Fruit fly (Drosophila melanogaster) whole organism, embryonic: ENCODE data around the gene awd.

Experiments used
- Atf6 ChIP-seq: fragments of 200-800 bp; sonication (Bioruptor generic); IDR thresholded peaks from 2 replicates; pipeline ENCODE4 v1.3.6; 2022; ENCODE audit warnings: missing biosample characterization, missing genetic modification characterization
- Bdp1 ChIP-seq: fragments of 200-800 bp; sonication (Bioruptor generic); optimal IDR thresholded peaks from 3 replicates; lab custom pipeline; 2016; ENCODE audit warnings: missing biosample characterization, missing genetic modification characterization
- BtbVII ChIP-seq: fragments of 200-800 bp; sonication (Bioruptor generic); optimal IDR thresholded peaks from 3 replicates; lab custom pipeline; 2017; ENCODE audit warnings: missing biosample characterization, mild to moderate bottlenecking, missing genetic modification characterization
- CG10147 ChIP-seq: fragments of 200-800 bp; sonication (Bioruptor generic); optimal IDR thresholded peaks from 2 replicates; lab custom pipeline; 2019; ENCODE audit warnings: missing biosample characterization, mild to moderate bottlenecking, missing genetic modification characterization, moderate library complexity
- CG10267 ChIP-seq: fragments of 200-800 bp; sonication (Bioruptor generic); optimal IDR thresholded peaks from 2 replicates; lab custom pipeline; 2018; ENCODE audit warnings: missing biosample characterization, mild to moderate bottlenecking, missing genetic modification characterization, moderate library complexity
- CG10321 ChIP-seq: fragments of 200-800 bp; sonication (Bioruptor generic); IDR thresholded peaks from 2 replicates; pipeline ENCODE4 v1.3.6; 2022; ENCODE audit warnings: missing biosample characterization, missing genetic modification characterization
- CG10366 ChIP-seq: fragments of 200-800 bp; sonication (Bioruptor generic); IDR thresholded peaks from 2 replicates; pipeline ENCODE4 v1.3.6; 2022; ENCODE audit warnings: missing biosample characterization, missing genetic modification characterization
- CG11723 ChIP-seq: fragments of 200-800 bp; sonication (Bioruptor generic); optimal IDR thresholded peaks from 2 replicates; lab custom pipeline; 2017; ENCODE audit warnings: missing biosample characterization, mild to moderate bottlenecking, missing genetic modification characterization
- CG12071 ChIP-seq: fragments of 200-800 bp; sonication (Bioruptor generic); optimal IDR thresholded peaks from 3 replicates; lab custom pipeline; 2018; ENCODE audit warnings: missing biosample characterization, mild to moderate bottlenecking, missing genetic modification characterization
- CG13123 ChIP-seq: fragments of 200-800 bp; sonication (Bioruptor generic); optimal IDR thresholded peaks from 2 replicates; lab custom pipeline; 2016; ENCODE audit warnings: missing biosample characterization, missing genetic modification characterization
- CG15269 ChIP-seq: fragments of 200-800 bp; sonication (Bioruptor generic); optimal IDR thresholded peaks from 2 replicates; lab custom pipeline; 2018; ENCODE audit warnings: missing biosample characterization, mild to moderate bottlenecking, missing genetic modification characterization, moderate library complexity
- CG15601 ChIP-seq: fragments of 200-800 bp; sonication (Bioruptor generic); optimal IDR thresholded peaks from 3 replicates; lab custom pipeline; 2019; ENCODE audit warnings: missing biosample characterization, mild to moderate bottlenecking, missing genetic modification characterization, moderate library complexity
- CG1603 ChIP-seq: fragments of 200-800 bp; sonication (Bioruptor generic); optimal IDR thresholded peaks from 2 replicates; lab custom pipeline; 2019; ENCODE audit warnings: missing biosample characterization, mild to moderate bottlenecking, missing genetic modification characterization, moderate library complexity
- CG17568 ChIP-seq: fragments of 200-800 bp; sonication (Bioruptor generic); optimal IDR thresholded peaks from 2 replicates; lab custom pipeline; 2018; ENCODE audit warnings: missing biosample characterization, mild to moderate bottlenecking, missing genetic modification characterization, moderate library complexity
- CG17912 ChIP-seq: fragments of 200-800 bp; sonication (Bioruptor generic); optimal IDR thresholded peaks from 2 replicates; lab custom pipeline; 2018; ENCODE audit warnings: missing biosample characterization, mild to moderate bottlenecking, missing genetic modification characterization
- CG33557 ChIP-seq: fragments of 200-800 bp; sonication (Bioruptor generic); optimal IDR thresholded peaks from 2 replicates; lab custom pipeline; 2019; ENCODE audit warnings: missing biosample characterization, mild to moderate bottlenecking, missing genetic modification characterization, moderate library complexity
- CG34376 ChIP-seq: fragments of 200-800 bp; sonication (Bioruptor generic); optimal IDR thresholded peaks from 2 replicates; lab custom pipeline; 2018; ENCODE audit warnings: missing biosample characterization, mild to moderate bottlenecking, missing genetic modification characterization
- CG42726 ChIP-seq: fragments of 200-800 bp; sonication (Bioruptor generic); IDR thresholded peaks from 2 replicates; pipeline ENCODE4 v1.3.6; 2022; ENCODE audit warnings: missing biosample characterization, missing genetic modification characterization; ENCODE audit not compliant: partially characterized antibody
- CG4360 ChIP-seq: fragments of 200-800 bp; sonication (Bioruptor generic); IDR thresholded peaks from 2 replicates; pipeline ENCODE4 v1.3.6; 2022; ENCODE audit warnings: missing biosample characterization, missing genetic modification characterization
- CG4404 ChIP-seq: fragments of 200-800 bp; sonication (Bioruptor generic); IDR thresholded peaks from 2 replicates; pipeline ENCODE4 v1.3.6; 2022; ENCODE audit warnings: missing biosample characterization, missing genetic modification characterization
- CG4617 ChIP-seq: fragments of 200-800 bp; sonication (Bioruptor generic); optimal IDR thresholded peaks from 3 replicates; lab custom pipeline; 2016; ENCODE audit warnings: missing biosample characterization, missing genetic modification characterization, borderline replicate concordance
- CG5245 ChIP-seq: fragments of 200-800 bp; sonication (Bioruptor generic); optimal IDR thresholded peaks from 3 replicates; lab custom pipeline; 2016; ENCODE audit warnings: missing biosample characterization, missing genetic modification characterization
- CHES-1-like ChIP-seq: fragments of 200-800 bp; sonication (Bioruptor generic); optimal IDR thresholded peaks from 2 replicates; lab custom pipeline; 2016; ENCODE audit warnings: missing biosample characterization, missing genetic modification characterization
- Dll ChIP-seq: fragments of 200-800 bp; sonication (Bioruptor generic); IDR thresholded peaks from 4 replicates; pipeline ENCODE4 v1.3.6; 2022; ENCODE audit warnings: missing biosample characterization, missing genetic modification characterization; ENCODE audit not compliant: partially characterized antibody
- HLH3B ChIP-seq: fragments of 200-800 bp; sonication (Bioruptor generic); IDR thresholded peaks from 2 replicates; pipeline ENCODE4 v1.3.6; 2022; ENCODE audit warnings: missing biosample characterization, missing genetic modification characterization
- Hmr ChIP-seq: fragments of 200-800 bp; sonication (Bioruptor generic); optimal IDR thresholded peaks from 3 replicates; lab custom pipeline; 2017; ENCODE audit warnings: mild to moderate bottlenecking, missing biosample characterization, missing genetic modification reagents, missing genetic modification characterization
- Hr78 ChIP-seq, 2 experiments: fragments of 200-800 bp in 1 of 2; fragments of >200 bp in 1 of 2; sonication (Bioruptor generic) in 1 of 2; optimal IDR thresholded peaks; 2 replicates each; lab custom pipeline; 2017 to 2019; ENCODE audit warnings: missing biosample characterization in 2 of 2, missing genetic modification characterization in 2 of 2, mild to moderate bottlenecking in 1 of 2, moderate library complexity in 1 of 2
- NC2β ChIP-seq: fragments of 200-800 bp; sonication (Bioruptor generic); optimal IDR thresholded peaks from 2 replicates; lab custom pipeline; 2016; ENCODE audit warnings: missing biosample characterization, missing genetic modification characterization
- NK7.1 ChIP-seq: fragments of 200-800 bp; sonication (Bioruptor generic); optimal IDR thresholded peaks from 3 replicates; lab custom pipeline; 2016; ENCODE audit warnings: missing biosample characterization, missing genetic modification characterization
- Nf-YA ChIP-seq: fragments of 200-800 bp; sonication (Bioruptor generic); IDR thresholded peaks from 2 replicates; pipeline ENCODE4 v1.3.6; 2022; ENCODE audit warnings: missing biosample characterization, missing genetic modification characterization
- Nf-YB ChIP-seq: fragments of 200-800 bp; sonication (Bioruptor generic); optimal IDR thresholded peaks from 3 replicates; lab custom pipeline; 2019; ENCODE audit warnings: missing biosample characterization, mild to moderate bottlenecking, missing genetic modification characterization, moderate library complexity
- Oli ChIP-seq: fragments of 200-800 bp; sonication (Bioruptor generic); optimal IDR thresholded peaks from 2 replicates; lab custom pipeline; 2018; ENCODE audit warnings: missing biosample characterization, mild to moderate bottlenecking, missing genetic modification characterization, moderate library complexity
- Taf1 ChIP-seq: fragments of 200-800 bp; sonication (Bioruptor generic); IDR thresholded peaks from 2 replicates; pipeline ENCODE4 v1.3.6; 2022; ENCODE audit warnings: missing biosample characterization, missing genetic modification characterization
- ab ChIP-seq: fragments of 200-800 bp; sonication (Bioruptor generic); optimal IDR thresholded peaks from 2 replicates; lab custom pipeline; 2016; ENCODE audit warnings: missing biosample characterization, missing genetic modification characterization
- btn ChIP-seq: fragments of 200-800 bp; sonication (Bioruptor generic); optimal IDR thresholded peaks from 2 replicates; lab custom pipeline; 2016; ENCODE audit warnings: missing biosample characterization, missing genetic modification characterization
- cato ChIP-seq: fragments of 200-800 bp; sonication (Bioruptor generic); optimal IDR thresholded peaks from 2 replicates; lab custom pipeline; 2016; ENCODE audit warnings: missing biosample characterization, missing genetic modification characterization, borderline replicate concordance
- crp ChIP-seq, 2 experiments: fragments of 200-800 bp; sonication (Bioruptor generic); optimal IDR thresholded peaks; 2 replicates in 1 of 2; 3 replicates in 1 of 2; lab custom pipeline; 2017; ENCODE audit warnings: missing biosample characterization in 2 of 2, missing genetic modification characterization in 2 of 2, mild to moderate bottlenecking in 1 of 2, moderate library complexity in 1 of 2
- cwo ChIP-seq: fragments of 200-800 bp; sonication (Bioruptor generic); optimal IDR thresholded peaks from 3 replicates; lab custom pipeline; 2017; ENCODE audit warnings: missing biosample characterization, missing genetic modification characterization, mild to moderate bottlenecking, moderate library complexity, missing genetic modification reagents
- disco-r ChIP-seq: fragments of 200-800 bp; sonication (Bioruptor generic); optimal IDR thresholded peaks from 2 replicates; lab custom pipeline; 2016; ENCODE audit warnings: missing biosample characterization, missing genetic modification characterization
- fru ChIP-seq: fragments of >200 bp; optimal IDR thresholded peaks from 2 replicates; lab custom pipeline; 2017
- h ChIP-seq: fragments of >200 bp; optimal IDR thresholded peaks from 2 replicates; lab custom pipeline; 2017
- ind ChIP-seq: fragments of 200-800 bp; sonication (Bioruptor generic); optimal IDR thresholded peaks from 3 replicates; lab custom pipeline; 2016; ENCODE audit warnings: missing biosample characterization, missing genetic modification characterization
- inv ChIP-seq: fragments of 200-800 bp; sonication (Bioruptor generic); IDR thresholded peaks from 2 replicates; pipeline ENCODE4 v1.3.6; 2022; ENCODE audit warnings: missing biosample characterization, missing genetic modification characterization; ENCODE audit not compliant: partially characterized antibody
- lbe ChIP-seq: fragments of 200-800 bp; sonication (Bioruptor generic); optimal IDR thresholded peaks from 2 replicates; lab custom pipeline; 2016; ENCODE audit warnings: missing biosample characterization, mild to moderate bottlenecking, missing genetic modification characterization
- lov ChIP-seq, 2 experiments: fragments of 200-800 bp in 1 of 2; fragments of >200 bp in 1 of 2; sonication (Bioruptor generic) in 1 of 2; IDR thresholded peaks in 1 of 2; optimal IDR thresholded peaks in 1 of 2; 2 replicates in 1 of 2; 3 replicates in 1 of 2; pipeline versions ENCODE4 v1.3.6 to Lab custom; 2017 to 2022; ENCODE audit warnings: missing biosample characterization in 1 of 2, missing genetic modification characterization in 1 of 2
- org-1 ChIP-seq: fragments of 200-800 bp; sonication (Bioruptor generic); optimal IDR thresholded peaks from 2 replicates; lab custom pipeline; 2017; ENCODE audit warnings: missing biosample characterization, missing genetic modification characterization
- sim ChIP-seq: fragments of 200-800 bp; sonication (Bioruptor generic); IDR thresholded peaks from 2 replicates; pipeline ENCODE4 v1.3.6; 2022; ENCODE audit warnings: missing biosample characterization, missing genetic modification characterization
- unpg ChIP-seq: fragments of 200-800 bp; sonication (Bioruptor generic); optimal IDR thresholded peaks from 3 replicates; lab custom pipeline; 2018; ENCODE audit warnings: missing biosample characterization, mild to moderate bottlenecking, missing genetic modification characterization, moderate library complexity

The awd gene

dm6 chr3R:31717299-31718167 is 28.3 kb downstream of the awd start (continued):
- no peak for TF ChIP-seq Hr78 (GFP tag; optimal IDR thresholded peaks at IDR 0.05; lab: Kevin White, UChicago)
- TF ChIP-seq CG4404: no peak
- TF ChIP-seq CG10321 (GFP tag; lab: Robert Waterston, UW): 0 out of 2 replicates have a peak, but pooled peaks have one; percentile 5
- TF ChIP-seq CHES-1-like (GFP tag; lab: Kevin White, UChicago): peak; percentile 36
- peak; percentile 51 for TF ChIP-seq CG10366 (GFP tag; lab: Robert Waterston, UW)
- no peak for TF ChIP-seq CG4360 (GFP tag; lab: Robert Waterston, UW)
- TF ChIP-seq lbe: peak; percentile 25
- TF ChIP-seq CG10147 (GFP tag; lab: Kevin White, UChicago): peak; percentile 72
- TF ChIP-seq Oli (tag; lab: Kevin White, UChicago): peak; percentile 74
- TF ChIP-seq inv: no peak
- TF ChIP-seq Hmr: peak; percentile 78
- TF ChIP-seq org-1 (GFP tag; lab: Kevin White, UChicago): peak; percentile 75
- TF ChIP-seq NK7.1 (GFP tag; lab: Kevin White, UChicago): peak; percentile 45
- peak; percentile 37 for TF ChIP-seq Nf-YB (GFP tag; lab: Kevin White, UChicago)
- no peak for TF ChIP-seq CG17568
- TF ChIP-seq sim (GFP tag; lab: Robert Waterston, UW): no peak
- peak; percentile 47 for TF ChIP-seq CG12071
- TF ChIP-seq lov (optimal IDR thresholded peaks at IDR 0.05; lab: Kevin White, UChicago): no peak
- no peak for TF ChIP-seq lov (GFP tag; IDR thresholded peaks at IDR 0.05; lab: Robert Waterston, UW)
- TF ChIP-seq CG42726 (GFP tag; lab: Robert Waterston, UW): no peak
- TF ChIP-seq ab (GFP tag; lab: Kevin White, UChicago): no peak
- peak; percentile 54 for TF ChIP-seq BtbVII (GFP tag; lab: Kevin White, UChicago)
- TF ChIP-seq crp (GFP tag; optimal IDR thresholded peaks at IDR 0.05; lab: Kevin White, UChicago): no peak
- TF ChIP-seq CG15601 (tag; lab: Kevin White, UChicago): peak; percentile 2
- TF ChIP-seq Dll (GFP tag; lab: Robert Waterston, UW): no peak
- no peak for TF ChIP-seq CG17912 (GFP tag; lab: Kevin White, UChicago)
- TF ChIP-seq CG13123 (GFP tag; lab: Kevin White, UChicago): no peak
- TF ChIP-seq Taf1 (GFP tag; lab: Robert Waterston, UW): no peak; the same call in 1 of the 2 replicates
- peak; percentile 18 for TF ChIP-seq CG11723
- peak; percentile 71 for TF ChIP-seq CG15269 (tag; lab: Kevin White, UChicago)
- TF ChIP-seq CG10267 (tag; lab: Kevin White, UChicago): peak; percentile 11
- peak; percentile 61 for TF ChIP-seq unpg (GFP tag; lab: Kevin White, UChicago)
- peak; percentile 15 for TF ChIP-seq Bdp1 (GFP tag; lab: Kevin White, UChicago)
- no peak for TF ChIP-seq CG5245 (GFP tag; lab: Kevin White, UChicago)
- peak; percentile 53 for TF ChIP-seq ind (GFP tag; lab: Kevin White, UChicago)
- no peak for TF ChIP-seq fru (lab: Kevin White, UChicago)
- peak; percentile 60 for TF ChIP-seq CG1603
- no peak for TF ChIP-seq NC2β (GFP tag; lab: Kevin White, UChicago)
- TF ChIP-seq disco-r: peak; percentile 45
- no peak for TF ChIP-seq CG4617 (GFP tag; lab: Kevin White, UChicago)
- peak; percentile 48 for TF ChIP-seq cwo (GFP tag; lab: Kevin White, UChicago)
- peak; percentile 60; the same call in 1 of the 2 replicates for TF ChIP-seq HLH3B (GFP tag; lab: Robert Waterston, UW)
- TF ChIP-seq h: no peak
- TF ChIP-seq btn: no peak
- peak; percentile 29 for TF ChIP-seq CG34376 (GFP tag; lab: Kevin White, UChicago)
- TF ChIP-seq CG33557: no peak
- peak; percentile 38; the same call in 1 of the 2 replicates for TF ChIP-seq Atf6 (GFP tag; lab: Robert Waterston, UW)
- TF ChIP-seq cato: no peak
- TF ChIP-seq Nf-YA: 0 out of 2 replicates have a peak, but pooled peaks have one; percentile 42
